Fruit fly (Drosophila melanogaster): ENCODE measurements around the gene Gbeta5.

Gene Gbeta5

DNA sequence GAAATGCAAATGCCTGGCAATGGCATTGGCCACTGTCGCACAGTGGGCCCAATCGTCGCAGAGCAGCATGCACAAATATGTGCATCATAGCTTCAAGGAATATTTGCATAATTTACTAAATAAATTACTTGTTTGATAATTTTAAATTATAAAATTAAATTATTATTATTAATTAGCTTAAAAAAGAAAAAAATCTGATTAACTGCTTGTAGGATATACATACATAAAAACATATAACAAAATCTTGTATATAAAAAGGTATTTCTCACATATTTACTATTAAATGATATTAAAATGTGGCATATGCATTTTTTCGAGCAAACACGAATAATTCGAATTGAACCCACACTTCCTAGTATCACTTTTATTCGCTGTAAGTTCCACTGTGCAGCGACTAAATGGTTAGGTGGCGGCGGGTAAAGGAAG, 26.8 kb downstream of the Gbeta5 start (continued):
- TF ChIP-seq crp (GFP tag; optimal IDR thresholded peaks at IDR 0.05): no peak
- no peak for TF ChIP-seq CG6175 (GFP tag; IDR thresholded peaks at IDR 0.05)
- TF ChIP-seq eve (GFP tag; optimal IDR thresholded peaks at IDR 0.05): no peak
- TF ChIP-seq cad (GFP tag; optimal IDR thresholded peaks at IDR 0.05): no peak
- TF ChIP-seq pros (GFP tag; optimal IDR thresholded peaks at IDR 0.05): no peak
- TF ChIP-seq CG14710 (tag; optimal IDR thresholded peaks at IDR 0.05): peak; percentile 55
- TF ChIP-seq NK7.1 (GFP tag; optimal IDR thresholded peaks at IDR 0.05): no peak
- TF ChIP-seq CG14014 (GFP tag; IDR thresholded peaks at IDR 0.05): no peak
- no peak for TF ChIP-seq wek (GFP tag; optimal IDR thresholded peaks at IDR 0.05)
- peak; percentile 53 for TF ChIP-seq fd96Cb (tag; optimal IDR thresholded peaks at IDR 0.05)
- peak; percentile 41 for TF ChIP-seq unpg (GFP tag; optimal IDR thresholded peaks at IDR 0.05)
- TF ChIP-seq CG10979 (tag; optimal IDR thresholded peaks at IDR 0.05): peak; percentile 69
- peak; percentile 45 for TF ChIP-seq CG15269 (tag; optimal IDR thresholded peaks at IDR 0.05)
- TF ChIP-seq BEAF-32 (GFP tag; optimal IDR thresholded peaks at IDR 0.05): no peak
- no peak for TF ChIP-seq CG17802 (tag; optimal IDR thresholded peaks at IDR 0.05)
- no peak for TF ChIP-seq Gsc (GFP tag; IDR thresholded peaks at IDR 0.05)
- TF ChIP-seq CG17912 (GFP tag; optimal IDR thresholded peaks at IDR 0.05): no peak
- peak; percentile 77 for TF ChIP-seq dmrt99B (tag; optimal IDR thresholded peaks at IDR 0.05)
- no peak for TF ChIP-seq Bgb (GFP tag; IDR thresholded peaks at IDR 0.05; ENCODE audit: partially characterized antibody)
- TF ChIP-seq CG12391 (tag; optimal IDR thresholded peaks at IDR 0.05): peak; percentile 49
- TF ChIP-seq yki (optimal IDR thresholded peaks at IDR 0.05): no peak
- no peak for TF ChIP-seq HLH54F (GFP tag; optimal IDR thresholded peaks at IDR 0.05)
- peak; percentile 41 for TF ChIP-seq CG2875 (GFP tag; optimal IDR thresholded peaks at IDR 0.05)
- no peak for TF ChIP-seq stwl (tag; optimal IDR thresholded peaks at IDR 0.05)
- no peak for TF ChIP-seq sna (GFP tag; IDR thresholded peaks at IDR 0.05; ENCODE audit: partially characterized antibody)
- TF ChIP-seq ase (GFP tag; IDR thresholded peaks at IDR 0.05): no peak
- no peak for TF ChIP-seq dan (GFP tag; IDR thresholded peaks at IDR 0.05)
- no peak for TF ChIP-seq crol (GFP tag; IDR thresholded peaks at IDR 0.05)
- TF ChIP-seq nerfin-2 (GFP tag; IDR thresholded peaks at IDR 0.05; ENCODE audit: partially characterized antibody): no peak
- TF ChIP-seq CG6813 (GFP tag; optimal IDR thresholded peaks at IDR 0.05): peak; percentile 22
- TF ChIP-seq CG13296 (GFP tag; optimal IDR thresholded peaks at IDR 0.05): peak; percentile 28
- peak; percentile 43 for TF ChIP-seq nerfin-1 (tag; optimal IDR thresholded peaks at IDR 0.05)
- peak; percentile 72 for TF ChIP-seq Ptx1 (GFP tag; IDR thresholded peaks at IDR 0.05)
- TF ChIP-seq CkIIα-i1 (GFP tag; IDR thresholded peaks at IDR 0.05): no peak
- TF ChIP-seq org-1 (GFP tag; optimal IDR thresholded peaks at IDR 0.05): no peak
- no peak for TF ChIP-seq Myb (GFP tag; optimal IDR thresholded peaks at IDR 0.05)
- TF ChIP-seq zen (tag; optimal IDR thresholded peaks at IDR 0.05): peak; percentile 47
- TF ChIP-seq CG1233 (GFP tag; optimal IDR thresholded peaks at IDR 0.05): peak; percentile 10
- TF ChIP-seq CG11723 (GFP tag; optimal IDR thresholded peaks at IDR 0.05): peak; percentile 13
- TF ChIP-seq pho (GFP tag; optimal IDR thresholded peaks at IDR 0.05): no peak
- no peak for TF ChIP-seq rib (GFP tag; IDR thresholded peaks at IDR 0.05)
- TF ChIP-seq Lim3 (GFP tag; IDR thresholded peaks at IDR 0.05): no peak
- no peak for TF ChIP-seq h (optimal IDR thresholded peaks at IDR 0.05)
- no peak for TF ChIP-seq fu2 (GFP tag; optimal IDR thresholded peaks at IDR 0.05)
- no peak for TF ChIP-seq exex (tag; optimal IDR thresholded peaks at IDR 0.05)
- no peak for TF ChIP-seq CHES-1-like (GFP tag; optimal IDR thresholded peaks at IDR 0.05)
- TF ChIP-seq CrebB (tag; optimal IDR thresholded peaks at IDR 0.05): no peak
- no peak for TF ChIP-seq CG11456 (GFP tag; IDR thresholded peaks at IDR 0.05)
- TF ChIP-seq CG6791 (GFP tag; IDR thresholded peaks at IDR 0.05; ENCODE audit: partially characterized antibody): no peak
- TF ChIP-seq corto (GFP tag; optimal IDR thresholded peaks at IDR 0.05): no peak
- no peak for TF ChIP-seq CG13894 (tag; optimal IDR thresholded peaks at IDR 0.05)

Data from whole organism, embryonic.